Fruit fly (Drosophila melanogaster): ENCODE measurements around the gene RpL32.
A peak's percentile ranks its signal among the peaks of the same experiment; 100 is the strongest.

RpL32 gene

dm6 chr3R:30058057-30058868, 12.3 kb upstream of the RpL32 start, which contains the start of gene sima (continued):
- no peak for TF ChIP-seq Sox15 (GFP tag; optimal IDR thresholded peaks at IDR 0.05)
- TF ChIP-seq esn (GFP tag; optimal IDR thresholded peaks at IDR 0.05): peak; percentile 19
- TF ChIP-seq Hr4 (GFP tag; optimal IDR thresholded peaks at IDR 0.05): peak; percentile 5
- no peak for TF ChIP-seq Eip93F (GFP tag; optimal IDR thresholded peaks at IDR 0.05)
- TF ChIP-seq Lpt (GFP tag; optimal IDR thresholded peaks at IDR 0.05): no peak
- TF ChIP-seq Gug (GFP tag; IDR thresholded peaks at IDR 0.05): 0 out of 2 replicates have a peak, but pooled peaks have one; percentile 23
- peak; percentile 28 for TF ChIP-seq CG9139 (GFP tag; optimal IDR thresholded peaks at IDR 0.05)
- no peak for TF ChIP-seq salr (GFP tag; optimal IDR thresholded peaks at IDR 0.05)
- peak; percentile 19 for TF ChIP-seq cyc (GFP tag; optimal IDR thresholded peaks at IDR 0.05)
- no peak for TF ChIP-seq CG11902 (GFP tag; optimal IDR thresholded peaks at IDR 0.05)
- TF ChIP-seq CG32006 (GFP tag; optimal IDR thresholded peaks at IDR 0.05): peak; percentile 9
- TF ChIP-seq topi (GFP tag; optimal IDR thresholded peaks at IDR 0.05): peak; percentile 35
- TF ChIP-seq svp (GFP tag): peak; percentile 28
- TF ChIP-seq CG3919 (GFP tag; optimal IDR thresholded peaks at IDR 0.05): peak; percentile 41
- TF ChIP-seq dac (GFP tag; optimal IDR thresholded peaks at IDR 0.05): no peak
- TF ChIP-seq CG6276 (GFP tag; optimal IDR thresholded peaks at IDR 0.05): peak; percentile 14
- peak; percentile 31 to 41 for TF ChIP-seq ss (GFP tag; optimal IDR thresholded peaks at IDR 0.05)
- peak; percentile 58 for TF ChIP-seq CG6854 (GFP tag; optimal IDR thresholded peaks at IDR 0.05)
- peak; percentile 11 for TF ChIP-seq CG7368 (GFP tag; optimal IDR thresholded peaks at IDR 0.05)
- TF ChIP-seq Sox14 (GFP tag; optimal IDR thresholded peaks at IDR 0.05): peak; percentile 6
- no peak for TF ChIP-seq CG16779 (tag; optimal IDR thresholded peaks at IDR 0.05)
- no peak for TF ChIP-seq CG8119 (GFP tag; IDR thresholded peaks at IDR 0.05)
- peak; percentile 6 for TF ChIP-seq acj6 (GFP tag; optimal IDR thresholded peaks at IDR 0.05)
- no peak for TF ChIP-seq CG8319 (GFP tag; optimal IDR thresholded peaks at IDR 0.05)
- no peak for TF ChIP-seq dsx (GFP tag; optimal IDR thresholded peaks at IDR 0.05; ENCODE audit: poor library complexity, severe bottlenecking)
- TF ChIP-seq CG11294 (GFP tag; IDR thresholded peaks at IDR 0.05): 0 out of 2 replicates have a peak, but pooled peaks have one; percentile 17

dm6 chr3R:30056592-30057135, 10.7 kb upstream of the RpL32 start, which contains the start of the genes CG7950 and Rpp14a:
TSS of gene CG7950 (plus strand) at chr3R:30056859.
TSS of gene Rpp14a (plus strand) at chr3R:30056859.
- TF ChIP-seq pdm3 (GFP tag; optimal IDR thresholded peaks at IDR 0.05): peak; percentile 92
- peak; percentile 85 for TF ChIP-seq CG3919 (GFP tag; optimal IDR thresholded peaks at IDR 0.05)
- peak; percentile 86 for TF ChIP-seq achi (GFP tag; optimal IDR thresholded peaks at IDR 0.05)
- TF ChIP-seq dsx (GFP tag; optimal IDR thresholded peaks at IDR 0.05; ENCODE audit: poor library complexity, severe bottlenecking): peak; percentile 71
- TF ChIP-seq Smox (GFP tag; optimal IDR thresholded peaks at IDR 0.05): peak; percentile 86
- peak; percentile 66 to 71 for TF ChIP-seq salr (GFP tag; optimal IDR thresholded peaks at IDR 0.05)
- peak; percentile 84 for TF ChIP-seq Ets21C (GFP tag; optimal IDR thresholded peaks at IDR 0.05)
- TF ChIP-seq esn (GFP tag; optimal IDR thresholded peaks at IDR 0.05): peak; percentile 90
- TF ChIP-seq CG11762 (GFP tag; optimal IDR thresholded peaks at IDR 0.05; ENCODE audit: insufficient read depth): peak; percentile 28
- peak; percentile 93 for TF ChIP-seq eg (GFP tag; IDR thresholded peaks at IDR 0.05)
- peak; percentile 34 for TF ChIP-seq Blimp-1 (GFP tag; optimal IDR thresholded peaks at IDR 0.05)
- peak; percentile 91 for TF ChIP-seq CG6163 (GFP tag; IDR thresholded peaks at IDR 0.05)
- TF ChIP-seq vri (GFP tag; optimal IDR thresholded peaks at IDR 0.05): peak; percentile 96
- peak; percentile 76 for TF ChIP-seq Gug (GFP tag; IDR thresholded peaks at IDR 0.05)
- TF ChIP-seq Hr39 (GFP tag; optimal IDR thresholded peaks at IDR 0.05): peak; percentile 90
- peak; percentile 67 for TF ChIP-seq CG7368 (GFP tag; optimal IDR thresholded peaks at IDR 0.05)
- TF ChIP-seq CG11902 (GFP tag; optimal IDR thresholded peaks at IDR 0.05): peak; percentile 62
- TF ChIP-seq CG10669 (GFP tag; optimal IDR thresholded peaks at IDR 0.05): peak; percentile 76
- TF ChIP-seq CG31627 (GFP tag; optimal IDR thresholded peaks at IDR 0.05): peak; percentile 91
- TF ChIP-seq fd59A (GFP tag; optimal IDR thresholded peaks at IDR 0.05): peak; percentile 53
- TF ChIP-seq Sox15 (GFP tag; optimal IDR thresholded peaks at IDR 0.05): peak; percentile 63
- TF ChIP-seq CG8119 (GFP tag; IDR thresholded peaks at IDR 0.05): peak; percentile 79
- TF ChIP-seq Eip93F (GFP tag; optimal IDR thresholded peaks at IDR 0.05): peak; percentile 77
- peak; percentile 60 for TF ChIP-seq CG8319 (GFP tag; optimal IDR thresholded peaks at IDR 0.05)
- TF ChIP-seq ss (GFP tag; optimal IDR thresholded peaks at IDR 0.05): peak in 1 of 2 experiments; percentile 30
- TF ChIP-seq CG32006 (GFP tag; optimal IDR thresholded peaks at IDR 0.05): peak; percentile 80
- TF ChIP-seq topi (GFP tag; optimal IDR thresholded peaks at IDR 0.05): peak; percentile 80
- peak; percentile 49 for TF ChIP-seq CG6808 (GFP tag; optimal IDR thresholded peaks at IDR 0.05)
- TF ChIP-seq Ets96B (tag; optimal IDR thresholded peaks at IDR 0.05): peak; percentile 79
- TF ChIP-seq Eip78C (GFP tag): peak; percentile 93
- no peak for TF ChIP-seq CG6854 (GFP tag; optimal IDR thresholded peaks at IDR 0.05)
- peak; percentile 83 for TF ChIP-seq Met (GFP tag; optimal IDR thresholded peaks at IDR 0.05)
- no peak for TF ChIP-seq CG6276 (GFP tag; optimal IDR thresholded peaks at IDR 0.05)
- peak; percentile 84 for TF ChIP-seq Sox102F (GFP tag; optimal IDR thresholded peaks at IDR 0.05)
- peak; percentile 79 for TF ChIP-seq CG10631 (GFP tag; optimal IDR thresholded peaks at IDR 0.05)
